Worm (Caenorhabditis elegans) whole organism, mixed stage, embryonic: ENCODE data around the gene srh-277.

Source experiments
- elt-1 ChIP-seq: sonication (generic microtip); optimal IDR thresholded peaks from 2 replicates; lab custom pipeline; 2017; ENCODE audit warnings: missing genetic modification characterization, mild to moderate bottlenecking, missing compliant biosample characterization, antibody characterized with exemption, moderate library complexity, borderline replicate concordance; ENCODE audit not compliant: insufficient read depth
- nhr-76 ChIP-seq: sonication (generic microtip); optimal IDR thresholded peaks from 2 replicates; lab custom pipeline; 2017; ENCODE audit warnings: missing biosample characterization, missing genetic modification characterization
- sptf-1 ChIP-seq: sonication (generic microtip); optimal IDR thresholded peaks from 2 replicates; lab custom pipeline; 2017; ENCODE audit warnings: mild to moderate bottlenecking, missing genetic modification characterization, moderate library complexity, missing compliant biosample characterization

ce11 chrV:16182918-16183317 is at the start of gene srh-277:
- TF ChIP-seq elt-1 (tag; lab: Kevin White, UChicago) (no peak), sptf-1 (tag; lab: Kevin White, UChicago) (no peak), nhr-76 (tag; lab: Kevin White, UChicago) (no peak)
